Worm (Caenorhabditis elegans): ENCODE data around the gene psr-1.

The psr-1 gene

DNA sequence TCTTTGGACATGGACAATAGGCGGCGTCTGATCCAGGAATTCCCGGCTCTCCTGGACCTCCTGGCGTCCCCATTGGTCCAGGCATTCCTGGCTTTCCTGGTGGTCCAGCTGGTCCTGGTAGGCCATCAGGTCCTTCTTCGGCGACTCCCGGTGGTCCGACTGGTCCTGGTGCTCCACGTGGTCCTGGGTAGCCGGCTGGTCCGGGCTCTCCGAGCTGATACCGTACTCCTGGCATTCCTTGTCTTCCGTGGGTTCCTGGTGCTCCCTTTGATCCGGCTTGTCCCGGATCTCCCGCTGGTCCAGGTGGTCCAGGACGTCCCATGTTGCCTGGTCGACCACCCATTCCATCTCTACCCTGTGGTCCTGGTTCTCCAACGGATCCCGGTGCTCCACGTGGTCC lies 2.9 kb downstream of the psr-1 start:
- no peak for TF ChIP-seq C08G9.2 (tag; optimal IDR thresholded peaks at IDR 0.05)
- TF ChIP-seq elt-2 (tag; optimal IDR thresholded peaks at IDR 0.05): no peak
- peak; percentile 53 for TF ChIP-seq sdc-2 (tag; optimal IDR thresholded peaks at IDR 0.05)
- no peak for TF ChIP-seq dmd-4 (tag; optimal IDR thresholded peaks at IDR 0.05; ENCODE audit: borderline replicate concordance)
- TF ChIP-seq che-1 (tag; optimal IDR thresholded peaks at IDR 0.05): no peak
- no peak for TF ChIP-seq nhr-232 (tag; optimal IDR thresholded peaks at IDR 0.05)
- TF ChIP-seq ceh-45 (GFP tag; IDR thresholded peaks at IDR 0.05): no peak
- TF ChIP-seq ahr-1 (tag; optimal IDR thresholded peaks at IDR 0.05): no peak
- TF ChIP-seq ceh-2 (tag; optimal IDR thresholded peaks at IDR 0.05): no peak
- TF ChIP-seq fax-1 (tag; optimal IDR thresholded peaks at IDR 0.05): no peak
- TF ChIP-seq ceh-19 (GFP tag; optimal IDR thresholded peaks at IDR 0.05): no peak
- peak; percentile 34 for TF ChIP-seq ceh-34 (tag; optimal IDR thresholded peaks at IDR 0.05)
- no peak for TF ChIP-seq F13H6.1 (tag; optimal IDR thresholded peaks at IDR 0.05)
- TF ChIP-seq zip-5 (tag; optimal IDR thresholded peaks at IDR 0.05): no peak
- TF ChIP-seq pat-9 (tag; optimal IDR thresholded peaks at IDR 0.05): no peak
- TF ChIP-seq ceh-6 (GFP tag; optimal IDR thresholded peaks at IDR 0.05): no peak
- TF ChIP-seq hlh-6 (tag; optimal IDR thresholded peaks at IDR 0.05): peak; percentile 64
- TF ChIP-seq mec-3 (tag; optimal IDR thresholded peaks at IDR 0.05; ENCODE audit: borderline replicate concordance): no peak
- no peak for TF ChIP-seq ceh-48 (tag; optimal IDR thresholded peaks at IDR 0.05)
- TF ChIP-seq K09A11.1 (tag; optimal IDR thresholded peaks at IDR 0.05; ENCODE audit: insufficient read depth): no peak
- TF ChIP-seq hlh-8 (tag; optimal IDR thresholded peaks at IDR 0.05): no peak
- TF ChIP-seq ama-1 (optimal IDR thresholded peaks at IDR 0.05): no peak
- no peak for TF ChIP-seq hlh-13 (GFP tag; optimal IDR thresholded peaks at IDR 0.05)
- no peak for TF ChIP-seq fkh-6 (tag; optimal IDR thresholded peaks at IDR 0.05)
- TF ChIP-seq lin-11 (tag; optimal IDR thresholded peaks at IDR 0.05): no peak

DNA sequence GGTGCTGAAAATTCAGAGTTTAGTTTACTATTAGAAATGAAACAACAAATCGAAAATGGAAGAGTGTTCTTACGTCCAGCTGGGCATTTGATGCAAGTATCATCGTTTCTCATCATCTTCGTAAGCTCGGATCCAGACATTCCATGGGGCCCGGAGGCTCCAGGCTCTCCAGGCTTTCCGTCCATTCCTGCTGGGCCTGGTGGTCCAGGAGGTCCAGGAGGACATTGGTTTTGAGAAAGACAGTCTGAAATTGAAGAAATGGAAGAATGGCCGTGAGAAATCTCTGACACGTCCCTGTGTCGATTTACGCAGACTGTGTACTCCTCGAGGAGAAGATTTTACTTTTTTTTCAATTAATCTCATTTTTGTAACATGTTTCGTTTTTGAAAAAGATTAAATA lies 3.3 kb downstream of the psr-1 start:
- no peak for TF ChIP-seq npax-4 (tag; optimal IDR thresholded peaks at IDR 0.05)
- TF ChIP-seq ceh-2 (tag; optimal IDR thresholded peaks at IDR 0.05): no peak

DNA sequence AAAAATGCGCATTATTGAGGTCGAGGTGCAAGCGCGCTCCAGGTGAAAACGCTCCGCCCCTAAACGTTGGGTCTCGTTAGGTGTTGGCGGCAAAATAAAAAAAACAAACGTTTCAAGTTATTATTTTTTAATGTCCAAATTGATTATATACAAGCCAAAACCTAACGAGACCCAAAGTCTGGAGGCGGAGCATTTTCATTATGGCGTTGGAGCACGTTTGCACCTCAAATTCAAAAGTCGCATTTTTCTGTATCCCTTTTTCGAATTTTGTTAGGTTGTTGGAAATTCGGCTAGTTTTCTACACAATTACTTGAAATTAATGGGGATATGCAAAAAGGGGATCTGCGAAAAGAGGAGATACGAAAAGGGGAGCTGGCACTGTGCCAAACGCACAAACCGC lies 4.8 kb downstream of the psr-1 start, which contains the start of gene col-111:
Gene col-111, minus strand, starts transcription at position 101 of the 400 bp plus-strand sequence.
- TF ChIP-seq pax-1 (tag; optimal IDR thresholded peaks at IDR 0.05) (no peak), ceh-34 (tag; optimal IDR thresholded peaks at IDR 0.05) (no peak), hlh-15 (tag; optimal IDR thresholded peaks at IDR 0.05) (no peak), C38D4.7 (GFP tag; optimal IDR thresholded peaks at IDR 0.05) (no peak), ztf-16 (tag; optimal IDR thresholded peaks at IDR 0.05) (no peak), C08G9.2 (tag; optimal IDR thresholded peaks at IDR 0.05) (no peak), tbx-7 (tag; optimal IDR thresholded peaks at IDR 0.05) (no peak), ref-2 (tag; optimal IDR thresholded peaks at IDR 0.05) (no peak), sdc-2 (tag; optimal IDR thresholded peaks at IDR 0.05) (no peak), dve-1 (tag; optimal IDR thresholded peaks at IDR 0.05) (no peak), fkh-6 (tag; optimal IDR thresholded peaks at IDR 0.05) (no peak), elt-4 (tag; optimal IDR thresholded peaks at IDR 0.05) (no peak), nfya-1 (tag; optimal IDR thresholded peaks at IDR 0.05) (no peak), ceh-18 (tag; optimal IDR thresholded peaks at IDR 0.05) (no peak), mec-3 (tag; optimal IDR thresholded peaks at IDR 0.05; ENCODE audit: borderline replicate concordance) (no peak), pha-4 (tag; optimal IDR thresholded peaks at IDR 0.05) (no peak), fax-1 (tag; optimal IDR thresholded peaks at IDR 0.05) (no peak)

DNA sequence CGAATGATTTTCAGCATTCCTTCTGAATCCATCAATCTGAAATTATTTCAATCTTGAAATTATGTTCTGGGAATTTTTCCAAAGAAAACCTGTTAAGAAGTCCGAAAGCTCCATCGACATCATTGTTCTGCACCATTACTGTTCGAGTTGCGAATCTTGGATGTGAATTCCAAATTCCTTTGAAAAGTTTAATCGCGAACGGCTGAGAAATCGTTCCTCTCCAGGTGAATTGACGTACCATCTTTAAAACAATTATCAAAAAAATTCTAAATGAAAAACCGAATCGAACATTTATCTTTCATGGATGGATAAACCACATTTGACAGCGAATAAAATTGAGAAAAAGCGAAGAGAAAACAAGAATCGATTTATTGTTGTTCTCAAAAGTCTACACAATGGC lies 6.2 kb downstream of the psr-1 start, which contains the start of gene mrps-21:
Gene mrps-21, minus strand, starts transcription at position 241 of the 400 bp plus-strand sequence.
- TF ChIP-seq Y22D7AL.16 (tag; optimal IDR thresholded peaks at IDR 0.05) (no peak), elt-4 (tag; optimal IDR thresholded peaks at IDR 0.05) (no peak), ceh-24 (tag; optimal IDR thresholded peaks at IDR 0.05) (no peak), K02D7.2 (tag; optimal IDR thresholded peaks at IDR 0.05) (no peak), T23F11.4 (GFP tag; optimal IDR thresholded peaks at IDR 0.05) (no peak), C38D4.7 (GFP tag; optimal IDR thresholded peaks at IDR 0.05) (no peak), ceh-48 (tag; optimal IDR thresholded peaks at IDR 0.05) (no peak), ceh-14 (tag; optimal IDR thresholded peaks at IDR 0.05) (no peak), ceh-9 (tag; optimal IDR thresholded peaks at IDR 0.05) (no peak)

Measured in whole organism, late embryonic.